Worm (Caenorhabditis elegans): ENCODE data around the gene vap-1.

The vap-1 gene

DNA sequence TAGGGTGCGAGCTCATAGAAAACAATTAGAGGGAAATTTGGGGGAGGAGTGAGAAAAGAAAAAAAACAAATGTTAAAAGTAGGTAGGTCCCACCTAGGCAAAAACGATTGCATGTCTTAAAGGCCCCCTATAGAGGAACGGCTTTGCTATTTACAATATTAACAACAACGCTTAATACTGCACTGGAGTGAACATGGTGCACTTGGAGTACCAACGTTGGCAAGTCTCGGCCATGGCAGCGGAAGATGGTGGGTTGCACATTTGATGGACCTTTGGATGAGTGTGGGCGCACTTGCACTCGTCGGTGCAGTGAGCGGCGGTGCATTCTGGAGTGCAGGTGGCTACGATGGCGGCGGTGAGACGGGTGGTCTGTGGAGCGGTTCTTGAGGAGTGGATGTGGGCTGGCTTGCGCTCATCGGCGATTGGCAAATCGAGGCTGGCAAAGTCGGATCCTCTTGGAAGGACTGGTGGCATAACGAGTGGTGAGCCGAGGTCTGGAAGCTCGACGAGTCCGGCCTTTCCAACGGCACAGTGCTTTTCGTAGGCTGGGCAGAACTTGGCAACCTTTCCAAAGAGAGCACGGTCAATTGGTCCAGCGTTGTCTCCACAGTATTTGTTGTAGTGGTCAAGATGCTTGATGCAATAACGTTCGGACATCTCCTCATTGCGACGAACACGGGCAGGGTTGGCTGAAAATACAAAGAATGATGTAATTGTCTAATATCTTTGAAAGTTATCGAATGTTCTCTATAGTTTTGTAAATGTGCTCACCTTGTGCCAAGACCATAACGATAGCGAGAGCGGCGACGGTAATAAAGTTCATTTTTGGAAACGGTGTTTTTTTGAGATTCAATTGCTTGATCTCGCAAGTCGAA, 24.5 kb upstream of the vap-1 start (continued):
- TF ChIP-seq fos-1 (tag; optimal IDR thresholded peaks at IDR 0.05) = no peak
- no peak for TF ChIP-seq nhr-10 (tag; optimal IDR thresholded peaks at IDR 0.05)
- TF ChIP-seq attf-4 (tag; optimal IDR thresholded peaks at IDR 0.05) = no peak
- peak; percentile 50; the same call in 1 of the 2 replicates for TF ChIP-seq mdt-29 (GFP tag; IDR thresholded peaks at IDR 0.05)
- no peak for TF ChIP-seq ZK546.5 (tag; optimal IDR thresholded peaks at IDR 0.05)
- TF ChIP-seq ces-1 (GFP tag; optimal IDR thresholded peaks at IDR 0.05) = no peak
- TF ChIP-seq T20F7.1 (GFP tag; optimal IDR thresholded peaks at IDR 0.05) = no peak

DNA sequence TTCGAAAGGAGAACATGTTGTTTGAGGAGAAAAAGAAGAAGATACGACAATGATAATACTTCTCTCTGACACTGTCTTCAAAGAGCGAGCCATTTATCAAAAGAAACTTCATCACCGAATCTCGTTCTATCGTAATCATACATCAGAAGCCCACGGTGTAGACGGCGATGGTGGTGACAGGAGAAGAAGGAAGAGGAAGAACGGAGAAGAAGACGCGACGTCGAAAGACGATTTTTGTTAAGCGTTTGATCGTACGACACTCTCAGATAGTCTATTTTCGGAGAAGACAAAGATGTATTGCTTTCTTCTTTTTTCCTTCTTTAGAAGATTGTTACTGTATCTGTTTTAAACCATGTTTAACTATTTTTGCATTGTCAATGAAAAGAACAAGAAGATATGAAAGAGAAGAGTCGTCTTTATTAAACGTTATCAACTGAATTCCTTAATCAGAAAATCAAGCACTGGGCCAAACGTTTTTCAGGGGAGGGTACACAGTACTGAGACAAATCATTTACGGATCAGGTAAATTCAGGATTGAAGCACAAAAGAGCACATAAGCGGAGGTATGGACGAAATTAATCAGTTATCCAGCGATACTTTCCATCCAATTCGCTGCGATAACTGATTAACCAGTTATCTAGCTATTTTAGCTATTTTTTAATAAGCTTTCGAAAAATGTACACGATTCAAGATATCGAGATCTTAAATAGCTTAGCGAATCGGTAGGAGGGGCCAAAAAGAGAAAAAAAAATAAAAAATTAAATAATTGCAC, 23.6 kb upstream of the vap-1 start:
- TF ChIP-seq mdl-1 (tag; optimal IDR thresholded peaks at IDR 0.05) = peak in 1 of 2 experiments; percentile 59
- TF ChIP-seq mxl-3 (GFP tag; optimal IDR thresholded peaks at IDR 0.05) = peak; percentile 51
- peak; percentile 60 for TF ChIP-seq gei-8 (GFP tag; optimal IDR thresholded peaks at IDR 0.05)
- no peak for TF ChIP-seq php-3 (GFP tag; IDR thresholded peaks at IDR 0.05)
- no peak for TF ChIP-seq F44E2.7 (GFP tag; IDR thresholded peaks at IDR 0.05)
- TF ChIP-seq lim-7 (GFP tag; IDR thresholded peaks at IDR 0.05) = no peak; the same call in 1 of the 2 replicates
- TF ChIP-seq hmg-1.1 (GFP tag; IDR thresholded peaks at IDR 0.05) = no peak
- peak; percentile 52 for TF ChIP-seq dve-1 (tag; optimal IDR thresholded peaks at IDR 0.05; ENCODE audit: insufficient read depth)
- peak; percentile 77 for TF ChIP-seq ceh-20 (GFP tag; IDR thresholded peaks at IDR 0.05)
- TF ChIP-seq lin-15B (tag; optimal IDR thresholded peaks at IDR 0.05) = no peak
- TF ChIP-seq aly-2 (tag; optimal IDR thresholded peaks at IDR 0.05) = no peak
- no peak for TF ChIP-seq lin-29 (GFP tag; IDR thresholded peaks at IDR 0.05)
- no peak for TF ChIP-seq snpc-4 (tag; optimal IDR thresholded peaks at IDR 0.05)
- TF ChIP-seq ceh-28 (tag; optimal IDR thresholded peaks at IDR 0.05) = peak; percentile 1
- no peak for TF ChIP-seq lin-1 (GFP tag; IDR thresholded peaks at IDR 0.05)
- TF ChIP-seq lin-39 (tag; optimal IDR thresholded peaks at IDR 0.05) = no peak
- TF ChIP-seq lin-13 (GFP tag; optimal IDR thresholded peaks at IDR 0.05) = no peak
- no peak for TF ChIP-seq egl-43 (GFP tag; IDR thresholded peaks at IDR 0.05)
- no peak for TF ChIP-seq ZK546.5 (tag; optimal IDR thresholded peaks at IDR 0.05)
- TF ChIP-seq lir-3 (tag; optimal IDR thresholded peaks at IDR 0.05) = no peak
- peak; percentile 11 for TF ChIP-seq rbr-2 (tag; optimal IDR thresholded peaks at IDR 0.05)
- TF ChIP-seq jun-1 (tag; optimal IDR thresholded peaks at IDR 0.05) = peak; percentile 39
- TF ChIP-seq daf-19 (GFP tag; conservative IDR thresholded peaks at IDR 0.05) = no peak
- peak; percentile 56 for TF ChIP-seq nhr-48 (tag; optimal IDR thresholded peaks at IDR 0.05)
- TF ChIP-seq saeg-2 (GFP tag; IDR thresholded peaks at IDR 0.05) = no peak
- peak; percentile 46 for TF ChIP-seq nhr-28 (tag; optimal IDR thresholded peaks at IDR 0.05)
- TF ChIP-seq ceh-82 (tag; optimal IDR thresholded peaks at IDR 0.05) = no peak
- no peak for TF ChIP-seq unc-39 (tag; optimal IDR thresholded peaks at IDR 0.05)
- TF ChIP-seq attf-4 (tag; optimal IDR thresholded peaks at IDR 0.05) = no peak
- TF ChIP-seq vab-7 (GFP tag; IDR thresholded peaks at IDR 0.05) = no peak
- TF ChIP-seq zip-11 (GFP tag; IDR thresholded peaks at IDR 0.05) = no peak
- TF ChIP-seq lsy-2 (tag; optimal IDR thresholded peaks at IDR 0.05) = peak; percentile 21 to 74
- TF ChIP-seq R02D3.7 (tag; optimal IDR thresholded peaks at IDR 0.05) = no peak
- TF ChIP-seq lin-38 (GFP tag; IDR thresholded peaks at IDR 0.05) = peak; percentile 13; the same call in 1 of the 2 replicates
- no peak for TF ChIP-seq dmd-9 (GFP tag; IDR thresholded peaks at IDR 0.05)
- peak; percentile 25; the same call in 1 of the 2 replicates for TF ChIP-seq Y75B8A.6 (GFP tag; IDR thresholded peaks at IDR 0.05)
- no peak for TF ChIP-seq daf-8 (GFP tag; IDR thresholded peaks at IDR 0.05)
- TF ChIP-seq zip-2 (tag; optimal IDR thresholded peaks at IDR 0.05) = no peak
- no peak for TF ChIP-seq nhr-11 (tag; optimal IDR thresholded peaks at IDR 0.05)
- TF ChIP-seq F26F4.8 (GFP tag; conservative IDR thresholded peaks at IDR 0.05) = no peak
- TF ChIP-seq Y5F2A.4 (GFP tag; optimal IDR thresholded peaks at IDR 0.05) = no peak
